Worm (Caenorhabditis elegans): Measurements from ENCODE around the gene Y62H9A.14.

Y62H9A.14 gene

ce11 chrX:11938826-11939225, 17.8 kb downstream of the Y62H9A.14 start, which contains the start of gene F55G7.5:
Gene F55G7.5 (minus strand): TSS chrX:11938926.
- no peak for TF ChIP-seq fkh-2 (tag; optimal IDR thresholded peaks at IDR 0.05)

ce11 chrX:11941951-11942350, 20.9 kb downstream of the Y62H9A.14 start, which contains the start of gene F55G7.3:
Gene F55G7.3 (minus strand): TSS chrX:11942051.
- TF ChIP-seq nhr-43 (tag; optimal IDR thresholded peaks at IDR 0.05; ENCODE audit: poor library complexity, severe bottlenecking) (no peak), nhr-67 (tag; optimal IDR thresholded peaks at IDR 0.05) (no peak), daf-12 (tag; optimal IDR thresholded peaks at IDR 0.05) (no peak), egl-5 (tag; optimal IDR thresholded peaks at IDR 0.05) (no peak), fos-1 (tag; optimal IDR thresholded peaks at IDR 0.05) (no peak), nhr-77 (tag; optimal IDR thresholded peaks at IDR 0.05) (no peak), lin-39 (tag; optimal IDR thresholded peaks at IDR 0.05) (no peak), pha-4 (tag; optimal IDR thresholded peaks at IDR 0.05) (no peak), zag-1 (tag; optimal IDR thresholded peaks at IDR 0.05) (no peak), nfya-1 (tag; optimal IDR thresholded peaks at IDR 0.05; ENCODE audit: insufficient read depth) (no peak), elt-2 (tag; optimal IDR thresholded peaks at IDR 0.05) (no peak)

ce11 chrX:11946788-11947463, 25.9 kb downstream of the Y62H9A.14 start, which contains the start of gene nfya-1:
Gene nfya-1 (minus strand): TSS chrX:11946838.
- TF ChIP-seq nhr-25 (tag; optimal IDR thresholded peaks at IDR 0.05) (peak; percentile 62), sea-2 (GFP tag; optimal IDR thresholded peaks at IDR 0.05) (no peak), ceh-28 (tag; optimal IDR thresholded peaks at IDR 0.05) (peak; percentile 80), pqm-1 (tag; optimal IDR thresholded peaks at IDR 0.05) (peak; percentile 16), nhr-237 (tag; optimal IDR thresholded peaks at IDR 0.05) (no peak), lin-15B (tag; optimal IDR thresholded peaks at IDR 0.05) (peak; percentile 17), nhr-23 (tag; optimal IDR thresholded peaks at IDR 0.05) (peak; percentile 19), nhr-43 (tag; optimal IDR thresholded peaks at IDR 0.05; ENCODE audit: poor library complexity, severe bottlenecking) (peak; percentile 34), unc-39 (tag; optimal IDR thresholded peaks at IDR 0.05) (no peak), hmg-11 (tag; optimal IDR thresholded peaks at IDR 0.05) (peak; percentile 81), nhr-77 (tag; optimal IDR thresholded peaks at IDR 0.05) (no peak), snpc-4 (tag; optimal IDR thresholded peaks at IDR 0.05) (peak; percentile 27), skn-1 (tag; optimal IDR thresholded peaks at IDR 0.05) (peak; percentile 38), pha-4 (tag; optimal IDR thresholded peaks at IDR 0.05) (peak; percentile 68), elt-2 (tag; optimal IDR thresholded peaks at IDR 0.05) (peak; percentile 27), egl-5 (tag; optimal IDR thresholded peaks at IDR 0.05) (peak; percentile 53), mml-1 (tag; optimal IDR thresholded peaks at IDR 0.05) (no peak), lin-39 (tag; optimal IDR thresholded peaks at IDR 0.05) (peak; percentile 42), ceh-82 (tag; optimal IDR thresholded peaks at IDR 0.05) (no peak), ztf-4 (tag; optimal IDR thresholded peaks at IDR 0.05) (no peak), jun-1 (tag; optimal IDR thresholded peaks at IDR 0.05) (no peak)

ce11 chrX:11948184-11948894, 27.3 kb downstream of the Y62H9A.14 start, which contains the start of gene lsd-1:
Gene lsd-1 (plus strand): TSS chrX:11948844.
- TF ChIP-seq fkh-10 (GFP tag; optimal IDR thresholded peaks at IDR 0.05) = no peak
- TF ChIP-seq elt-2 (tag; optimal IDR thresholded peaks at IDR 0.05) = peak; percentile 6
- peak; percentile 64 for TF ChIP-seq hmg-11 (tag; optimal IDR thresholded peaks at IDR 0.05)
- TF ChIP-seq snpc-4 (tag; optimal IDR thresholded peaks at IDR 0.05) = no peak
- no peak for TF ChIP-seq nhr-67 (tag; optimal IDR thresholded peaks at IDR 0.05)
- peak; percentile 50 for TF ChIP-seq pha-4 (tag; optimal IDR thresholded peaks at IDR 0.05)

ce11 chrX:11952129-11952528, 31.1 kb downstream of the Y62H9A.14 start:
- no peak for TF ChIP-seq hmg-11 (tag; optimal IDR thresholded peaks at IDR 0.05)
- TF ChIP-seq lsy-12 (tag; optimal IDR thresholded peaks at IDR 0.05) = no peak
- no peak for TF ChIP-seq tbx-2 (tag; optimal IDR thresholded peaks at IDR 0.05)
- no peak for TF ChIP-seq sea-2 (GFP tag; optimal IDR thresholded peaks at IDR 0.05)
- no peak for TF ChIP-seq skn-1 (tag; optimal IDR thresholded peaks at IDR 0.05)
- no peak for TF ChIP-seq ceh-16 (tag; optimal IDR thresholded peaks at IDR 0.05)
- no peak for TF ChIP-seq ceh-82 (tag; optimal IDR thresholded peaks at IDR 0.05)
- no peak for TF ChIP-seq unc-39 (tag; optimal IDR thresholded peaks at IDR 0.05)
- TF ChIP-seq ztf-11 (tag; optimal IDR thresholded peaks at IDR 0.05) = no peak
- no peak for TF ChIP-seq fos-1 (tag; optimal IDR thresholded peaks at IDR 0.05)
- no peak for TF ChIP-seq ama-1 (optimal IDR thresholded peaks at IDR 0.05)
- no peak for TF ChIP-seq aly-2 (tag; optimal IDR thresholded peaks at IDR 0.05)
- TF ChIP-seq pha-4 (tag; optimal IDR thresholded peaks at IDR 0.05) = no peak
